Fruit fly (Drosophila melanogaster) whole organism, embryonic: Measurements from ENCODE around the gene CG16826.

Source experiments
- Antp ChIP-seq: fragments of 200-800 bp; sonication (Bioruptor generic); optimal IDR thresholded peaks from 3 replicates; lab custom pipeline; 2016; ENCODE audit warnings: missing biosample characterization, missing genetic modification characterization
- CG1024 ChIP-seq: fragments of 200-800 bp; sonication (Bioruptor generic); IDR thresholded peaks from 2 replicates; pipeline ENCODE4 v1.3.6; 2022; ENCODE audit warnings: missing biosample characterization, missing genetic modification characterization
- CG10543 ChIP-seq: fragments of 200-800 bp; sonication (Bioruptor generic); optimal IDR thresholded peaks from 3 replicates; lab custom pipeline; 2017; ENCODE audit warnings: missing biosample characterization, mild to moderate bottlenecking, missing genetic modification characterization, moderate library complexity
- CG11560 ChIP-seq: fragments of 200-800 bp; sonication (Bioruptor generic); IDR thresholded peaks from 3 replicates; pipeline ENCODE4 v1.3.6; 2022; ENCODE audit warnings: missing biosample characterization, missing genetic modification characterization
- CG12155 ChIP-seq: fragments of 200-800 bp; sonication (Bioruptor generic); optimal IDR thresholded peaks from 3 replicates; lab custom pipeline; 2016; ENCODE audit warnings: missing biosample characterization, missing genetic modification characterization
- CG13296 ChIP-seq: fragments of 200-800 bp; sonication (Bioruptor generic); optimal IDR thresholded peaks from 3 replicates; lab custom pipeline; 2018; ENCODE audit warnings: missing biosample characterization, mild to moderate bottlenecking, missing genetic modification characterization
- CG16815 ChIP-seq: fragments of 200-800 bp; sonication (Bioruptor generic); optimal IDR thresholded peaks from 3 replicates; lab custom pipeline; 2017; ENCODE audit warnings: missing biosample characterization, mild to moderate bottlenecking, missing genetic modification characterization
- CG1792 ChIP-seq: fragments of 200-800 bp; sonication (Bioruptor generic); optimal IDR thresholded peaks from 2 replicates; lab custom pipeline; 2016; ENCODE audit warnings: missing biosample characterization, missing genetic modification characterization
- CG18011 ChIP-seq: fragments of 200-800 bp; sonication (Bioruptor generic); optimal IDR thresholded peaks from 2 replicates; lab custom pipeline; 2017; ENCODE audit warnings: missing biosample characterization, missing genetic modification characterization, mild to moderate bottlenecking, moderate library complexity, missing genotype
- CG18599 ChIP-seq: fragments of 200-800 bp; sonication (Bioruptor generic); optimal IDR thresholded peaks from 3 replicates; lab custom pipeline; 2017; ENCODE audit warnings: missing biosample characterization, missing genetic modification characterization, mild to moderate bottlenecking, moderate library complexity, missing genetic modification reagents
- CG2712 ChIP-seq: fragments of 200-800 bp; optimal IDR thresholded peaks from 3 replicates; lab custom pipeline; 2019; ENCODE audit warnings: missing biosample characterization, mild to moderate bottlenecking, missing genetic modification characterization, moderate library complexity
- CG31365 ChIP-seq: fragments of 200-800 bp; sonication (Bioruptor generic); optimal IDR thresholded peaks from 2 replicates; lab custom pipeline; 2018; ENCODE audit warnings: missing biosample characterization, mild to moderate bottlenecking, missing genetic modification characterization
- CG4820 ChIP-seq: fragments of 200-800 bp; sonication (Bioruptor generic); optimal IDR thresholded peaks from 3 replicates; lab custom pipeline; 2016; ENCODE audit warnings: missing biosample characterization, missing genetic modification characterization
- CG7271 ChIP-seq: fragments of 200-800 bp; sonication (Bioruptor generic); optimal IDR thresholded peaks from 2 replicates; lab custom pipeline; 2018; ENCODE audit warnings: missing biosample characterization, mild to moderate bottlenecking, missing genetic modification characterization, moderate library complexity
- CG7372 ChIP-seq: fragments of 200-800 bp; sonication (Bioruptor generic); IDR thresholded peaks from 2 replicates; pipeline ENCODE4 v1.3.6; 2022; ENCODE audit warnings: missing biosample characterization, missing genetic modification characterization
- CG8359 ChIP-seq: fragments of 200-800 bp; sonication (Bioruptor generic); optimal IDR thresholded peaks from 2 replicates; lab custom pipeline; 2017; ENCODE audit warnings: missing biosample characterization, mild to moderate bottlenecking, missing genetic modification characterization, borderline replicate concordance
- CG8388 ChIP-seq: fragments of 200-800 bp; sonication (Bioruptor generic); optimal IDR thresholded peaks from 2 replicates; lab custom pipeline; 2019; ENCODE audit warnings: missing biosample characterization, mild to moderate bottlenecking, missing genetic modification characterization, moderate library complexity
- CG9215 ChIP-seq: fragments of 200-800 bp; sonication (Bioruptor generic); IDR thresholded peaks from 2 replicates; pipeline ENCODE4 v1.3.6; 2022; ENCODE audit warnings: missing biosample characterization, missing genetic modification characterization
- CG9817 ChIP-seq: fragments of 200-800 bp; sonication (Bioruptor generic); optimal IDR thresholded peaks from 2 replicates; lab custom pipeline; 2018; ENCODE audit warnings: missing biosample characterization, mild to moderate bottlenecking, missing genetic modification characterization, moderate library complexity
- CG9876 ChIP-seq: fragments of 200-800 bp; sonication (Bioruptor generic); optimal IDR thresholded peaks from 2 replicates; lab custom pipeline; 2016; ENCODE audit warnings: missing biosample characterization, missing genetic modification characterization
- Camta ChIP-seq: fragments of 200-800 bp; sonication (Bioruptor generic); optimal IDR thresholded peaks from 2 replicates; lab custom pipeline; 2016; ENCODE audit warnings: missing biosample characterization, missing genetic modification characterization
- D19A ChIP-seq: fragments of 200-800 bp; optimal IDR thresholded peaks from 3 replicates; lab custom pipeline; 2019; ENCODE audit warnings: missing biosample characterization, mild to moderate bottlenecking, missing genetic modification characterization, moderate library complexity
- Dek ChIP-seq: fragments of 200-800 bp; sonication (Bioruptor generic); optimal IDR thresholded peaks from 3 replicates; lab custom pipeline; 2019; ENCODE audit warnings: missing biosample characterization, mild to moderate bottlenecking, missing genetic modification characterization, moderate library complexity
- Gsc ChIP-seq: fragments of 200-800 bp; sonication (Bioruptor generic); IDR thresholded peaks from 2 replicates; pipeline ENCODE4 v1.3.6; 2022; ENCODE audit warnings: missing biosample characterization, missing genetic modification characterization
- HmgZ ChIP-seq: fragments of 200-800 bp; sonication (Bioruptor generic); optimal IDR thresholded peaks from 2 replicates; lab custom pipeline; 2018; ENCODE audit warnings: missing biosample characterization, mild to moderate bottlenecking, missing genetic modification characterization
- Hmr ChIP-seq: fragments of 200-800 bp; sonication (Bioruptor generic); optimal IDR thresholded peaks from 3 replicates; lab custom pipeline; 2017; ENCODE audit warnings: mild to moderate bottlenecking, missing biosample characterization, missing genetic modification reagents, missing genetic modification characterization
- MESR4 ChIP-seq: fragments of 200-800 bp; sonication (Bioruptor generic); optimal IDR thresholded peaks from 2 replicates; lab custom pipeline; 2018; ENCODE audit warnings: missing biosample characterization, mild to moderate bottlenecking, missing genetic modification characterization, moderate library complexity
- NC2α ChIP-seq: fragments of 200-800 bp; sonication (Bioruptor generic); optimal IDR thresholded peaks from 2 replicates; lab custom pipeline; 2016; ENCODE audit warnings: missing biosample characterization, missing genetic modification characterization
- Nf-YC ChIP-seq: fragments of 200-800 bp; optimal IDR thresholded peaks from 3 replicates; lab custom pipeline; 2019; ENCODE audit warnings: missing biosample characterization, mild to moderate bottlenecking, missing genetic modification characterization, moderate library complexity
- Rfx ChIP-seq: fragments of 200-800 bp; sonication (Bioruptor generic); IDR thresholded peaks from 2 replicates; pipeline ENCODE4 v1.3.6; 2022; ENCODE audit warnings: missing biosample characterization, missing genetic modification characterization
- Side ChIP-seq: fragments of 200-800 bp; sonication (Bioruptor generic); optimal IDR thresholded peaks from 2 replicates; lab custom pipeline; 2016; ENCODE audit warnings: missing biosample characterization, missing genetic modification characterization
- Sry-β ChIP-seq: fragments of 200-800 bp; sonication (Bioruptor generic); optimal IDR thresholded peaks from 2 replicates; lab custom pipeline; 2018; ENCODE audit warnings: missing biosample characterization, mild to moderate bottlenecking, missing genetic modification characterization, moderate library complexity
- Tbp ChIP-seq: fragments of >200 bp; optimal IDR thresholded peaks from 2 replicates; lab custom pipeline; 2018; ENCODE audit warnings: missing biosample characterization, missing genetic modification characterization
- Xbp1 ChIP-seq: fragments of 200-800 bp; sonication (Bioruptor generic); optimal IDR thresholded peaks from 3 replicates; lab custom pipeline; 2016; ENCODE audit warnings: missing biosample characterization, mild to moderate bottlenecking, missing genetic modification characterization
- al ChIP-seq: fragments of 200-800 bp; sonication (Bioruptor generic); IDR thresholded peaks from 2 replicates; pipeline ENCODE4 v1.3.6; 2022; ENCODE audit warnings: missing biosample characterization, missing genetic modification characterization
- ara ChIP-seq: fragments of 200-800 bp; sonication (Bioruptor generic); IDR thresholded peaks from 2 replicates; pipeline ENCODE4 v1.3.6; 2022; ENCODE audit warnings: missing biosample characterization, missing genetic modification characterization
- bsh ChIP-seq, 2 experiments: fragments of 200-800 bp; sonication (Bioruptor generic); optimal IDR thresholded peaks; 2 replicates each; lab custom pipeline; 2017 to 2018; ENCODE audit warnings: mild to moderate bottlenecking in 2 of 2, missing biosample characterization in 2 of 2, missing genetic modification characterization in 2 of 2, moderate library complexity in 1 of 2
- caup ChIP-seq: fragments of 200-800 bp; sonication (Bioruptor generic); optimal IDR thresholded peaks from 3 replicates; lab custom pipeline; 2017; ENCODE audit warnings: missing biosample characterization, mild to moderate bottlenecking, missing genetic modification characterization, moderate library complexity; ENCODE audit not compliant: severe bottlenecking
- dm ChIP-seq: fragments of 200-800 bp; sonication (Bioruptor generic); optimal IDR thresholded peaks from 3 replicates; lab custom pipeline; 2016; ENCODE audit warnings: missing biosample characterization, missing genetic modification characterization
- ewg ChIP-seq: fragments of 200-800 bp; sonication (Bioruptor generic); optimal IDR thresholded peaks from 3 replicates; lab custom pipeline; 2017; ENCODE audit warnings: mild to moderate bottlenecking, missing biosample characterization, missing genetic modification reagents, missing genetic modification characterization
- gem ChIP-seq: fragments of 200-800 bp; sonication (Bioruptor generic); optimal IDR thresholded peaks from 2 replicates; lab custom pipeline; 2019; ENCODE audit warnings: missing biosample characterization, mild to moderate bottlenecking, missing genetic modification characterization, moderate library complexity
- gro ChIP-seq: fragments of 200-800 bp; sonication (Bioruptor generic); optimal IDR thresholded peaks from 2 replicates; lab custom pipeline; 2016; ENCODE audit warnings: missing biosample characterization, missing genetic modification characterization
- ken ChIP-seq: fragments of 200-800 bp; sonication (Bioruptor generic); IDR thresholded peaks from 3 replicates; pipeline ENCODE4 v1.3.6; 2022; ENCODE audit warnings: missing biosample characterization, missing genetic modification characterization
- nau ChIP-seq: fragments of 200-800 bp; sonication (Bioruptor generic); optimal IDR thresholded peaks from 3 replicates; lab custom pipeline; 2017; ENCODE audit warnings: missing biosample characterization, mild to moderate bottlenecking, missing genetic modification characterization, missing genetic modification reagents
- nom ChIP-seq: fragments of 200-800 bp; sonication (Bioruptor generic); optimal IDR thresholded peaks from 2 replicates; lab custom pipeline; 2017; ENCODE audit warnings: missing biosample characterization, missing genetic modification characterization, mild to moderate bottlenecking, moderate library complexity, missing genetic modification reagents
- phol ChIP-seq: fragments of 200-800 bp; sonication (Bioruptor generic); optimal IDR thresholded peaks from 3 replicates; lab custom pipeline; 2018; ENCODE audit warnings: missing biosample characterization, mild to moderate bottlenecking, missing genetic modification characterization, moderate library complexity
- pzg ChIP-seq: fragments of 200-800 bp; sonication (Bioruptor generic); optimal IDR thresholded peaks from 3 replicates; lab custom pipeline; 2018; ENCODE audit warnings: missing biosample characterization, mild to moderate bottlenecking, missing genetic modification characterization, moderate library complexity
- sd ChIP-seq: fragments of 200-800 bp; sonication (Bioruptor generic); optimal IDR thresholded peaks from 3 replicates; lab custom pipeline; 2018; ENCODE audit warnings: missing biosample characterization, mild to moderate bottlenecking, missing genetic modification characterization, moderate library complexity
- tap ChIP-seq: fragments of 200-800 bp; optimal IDR thresholded peaks from 3 replicates; lab custom pipeline; 2019; ENCODE audit warnings: missing biosample characterization, mild to moderate bottlenecking, missing genetic modification characterization, moderate library complexity
- z ChIP-seq: fragments of 200-800 bp; sonication (Bioruptor generic); IDR thresholded peaks from 3 replicates; pipeline ENCODE4 v1.3.6; 2022; ENCODE audit warnings: missing biosample characterization, missing genetic modification characterization
- zfh1 ChIP-seq: fragments of 200-800 bp; sonication (Bioruptor generic); IDR thresholded peaks from 3 replicates; pipeline ENCODE4 v1.3.6; 2022; ENCODE audit warnings: missing biosample characterization, missing genetic modification characterization

The CG16826 gene

dm6 chr2L:13370762-13371161, 23.2 kb downstream of the CG16826 start, which contains the start of gene ND-B22 (continued):
- TF ChIP-seq Gsc (no peak), ken (GFP tag; lab: Robert Waterston, UW) (no peak), z (no peak), Antp (peak; percentile 4), CG13296 (GFP tag; lab: Kevin White, UChicago) (peak; percentile 36), gem (tag; lab: Kevin White, UChicago) (peak; percentile 43), tap (tag; lab: Kevin White, UChicago) (peak; percentile 16), Nf-YC (tag; lab: Kevin White, UChicago) (peak; percentile 47), CG12155 (GFP tag; lab: Kevin White, UChicago) (peak; percentile 51), CG11560 (tag; lab: Robert Waterston, UW) (no peak), phol (tag; lab: Kevin White, UChicago) (peak; percentile 46), bsh (GFP tag; optimal IDR thresholded peaks at IDR 0.05; lab: Kevin White, UChicago) (peak in 1 of 2 experiments; percentile 26), Xbp1 (peak; percentile 55), ewg (GFP tag; lab: Kevin White, UChicago) (peak; percentile 52), Sry-β (GFP tag; lab: Kevin White, UChicago) (no peak), CG1792 (GFP tag; lab: Kevin White, UChicago) (no peak), dm (no peak), Dek (tag; lab: Kevin White, UChicago) (peak; percentile 34), zfh1 (GFP tag; lab: Robert Waterston, UW) (peak; percentile 66), NC2α (GFP tag; lab: Kevin White, UChicago) (no peak), gro (peak; percentile 32), CG8388 (GFP tag; lab: Kevin White, UChicago) (no peak), Rfx (GFP tag; lab: Robert Waterston, UW) (peak; percentile 70), sd (tag; lab: Kevin White, UChicago) (no peak), nau (peak; percentile 32), nom (GFP tag; lab: Kevin White, UChicago) (peak; percentile 37), CG4820 (GFP tag; lab: Kevin White, UChicago) (peak; percentile 39), CG2712 (peak; percentile 42), ara (GFP tag; lab: Robert Waterston, UW) (peak; percentile 35; the same call in 1 of the 2 replicates), CG9817 (tag; lab: Kevin White, UChicago) (peak; percentile 40), CG18599 (peak; percentile 51), CG7271 (tag; lab: Kevin White, UChicago) (no peak), CG1024 (GFP tag; lab: Robert Waterston, UW) (no peak), CG7372 (GFP tag; lab: Robert Waterston, UW) (no peak), CG9215 (GFP tag; lab: Robert Waterston, UW) (no peak), Camta (GFP tag; lab: Kevin White, UChicago) (no peak), D19A (tag; lab: Kevin White, UChicago) (peak; percentile 27), HmgZ (peak; percentile 65), Hmr (GFP tag; lab: Kevin White, UChicago) (peak; percentile 38), CG31365 (tag; lab: Kevin White, UChicago) (no peak), Tbp (no peak), CG9876 (no peak), CG18011 (GFP tag; lab: Kevin White, UChicago) (peak; percentile 17), caup (GFP tag; lab: Kevin White, UChicago) (peak; percentile 69), MESR4 (GFP tag; lab: Kevin White, UChicago) (peak; percentile 90), CG8359 (no peak), CG16815 (no peak), Side (GFP tag; lab: Kevin White, UChicago) (no peak), pzg (GFP tag; lab: Kevin White, UChicago) (peak; percentile 76), CG10543 (peak; percentile 38), al (GFP tag; lab: Robert Waterston, UW) (no peak)
